Fruit fly (Drosophila melanogaster): ENCODE data around the gene CG32983.

- TF ChIP-seq CG11617 (GFP tag; optimal IDR thresholded peaks at IDR 0.05) (no peak), Hr96 (GFP tag; optimal IDR thresholded peaks at IDR 0.05) (no peak), kay (GFP tag; ENCODE audit: borderline replicate concordance) (no peak), ovo (GFP tag; optimal IDR thresholded peaks at IDR 0.05) (no peak)
Measured at dm6 chr2L:8860767-8861166, 4.9 kb upstream of the CG32983 start.
